Fruit fly (Drosophila melanogaster) Kc167 (cell line): ENCODE data around the gene CG6999.

Source experiments
- h ChIP-seq: fragments of >200 bp; optimal IDR thresholded peaks from 3 replicates; lab custom pipeline; 2018; ENCODE audit warnings: missing external identifiers
- psq ChIP-seq: fragments of >200 bp; optimal IDR thresholded peaks from 2 replicates; lab custom pipeline; 2017; ENCODE audit warnings: missing external identifiers

- TF ChIP-seq h (lab: Kevin White, UChicago) = no peak
- TF ChIP-seq psq = no peak
Observed at dm6 chrX:9080962-9081361, 7.2 kb upstream of the CG6999 start, which contains the start of the genes CG7246 and HP1b.
